Worm (Caenorhabditis elegans) whole organism, L4 larva: ENCODE measurements around the gene ins-32.

Source experiments
- F10B5.3 ChIP-seq: sonication (generic microtip); optimal IDR thresholded peaks from 2 replicates; lab custom pipeline; 2016; ENCODE audit warnings: mild to moderate bottlenecking, missing genetic modification characterization, missing compliant biosample characterization
- F44E2.7 ChIP-seq: fragments of 200-800 bp; sonication (Bioruptor generic); IDR thresholded peaks from 2 replicates; pipeline ENCODE4 v2.1.2; 2022; ENCODE audit warnings: missing genetic modification characterization, missing compliant biosample characterization
- T20F7.1 ChIP-seq: fragments of 200-800 bp; sonication (Bioruptor generic); optimal IDR thresholded peaks from 2 replicates; lab custom pipeline; 2018; ENCODE audit warnings: mild to moderate bottlenecking, missing genetic modification characterization, missing compliant biosample characterization
- aha-1 ChIP-seq: fragments of 150-350 bp; peaks from one replicate; lab custom pipeline; 2014; ENCODE audit warnings: missing biosample characterization, missing genetic modification characterization
- aly-2 ChIP-seq: sonication (generic microtip); optimal IDR thresholded peaks from 2 replicates; lab custom pipeline; 2018; ENCODE audit warnings: missing biosample characterization, missing genetic modification characterization
- ama-1 ChIP-seq: fragments of 150-350 bp; optimal IDR thresholded peaks from 2 replicates; lab custom pipeline; 2014; ENCODE audit warnings: inconsistent platforms, mixed read lengths
- attf-4 ChIP-seq: sonication (generic microtip); optimal IDR thresholded peaks from 3 replicates; lab custom pipeline; 2017; ENCODE audit warnings: missing biosample characterization, missing genetic modification characterization
- cey-2 ChIP-seq: sonication (generic microtip); optimal IDR thresholded peaks from 3 replicates; lab custom pipeline; 2017; ENCODE audit warnings: missing genetic modification characterization, mild to moderate bottlenecking, missing compliant biosample characterization, antibody characterized with exemption, borderline replicate concordance; ENCODE audit not compliant: insufficient read depth
- ctbp-1 ChIP-seq: fragments of 200-800 bp; sonication (Bioruptor generic); IDR thresholded peaks from 2 replicates; pipeline ENCODE4 v1.3.6; 2022; ENCODE audit warnings: missing genetic modification reagents, missing genetic modification characterization, missing compliant biosample characterization
- daf-12 ChIP-seq: fragments of 150-350 bp; optimal IDR thresholded peaks from 2 replicates; lab custom pipeline; 2014; ENCODE audit warnings: missing biosample characterization, missing genetic modification reagents, missing genetic modification characterization
- dmd-8 ChIP-seq: fragments of 200-800 bp; sonication (Bioruptor generic); IDR thresholded peaks from 2 replicates; pipeline ENCODE4 v1.3.6; 2022; ENCODE audit warnings: missing genetic modification characterization, missing compliant biosample characterization
- dpl-1 ChIP-seq: fragments of 150-350 bp; optimal IDR thresholded peaks from 2 replicates; lab custom pipeline; 2014; ENCODE audit warnings: missing biosample characterization, missing genetic modification reagents, missing genetic modification characterization
- hlh-11 ChIP-seq: fragments of 200-800 bp; sonication (Bioruptor generic); optimal IDR thresholded peaks from 2 replicates; lab custom pipeline; 2018; ENCODE audit warnings: mild to moderate bottlenecking, missing genetic modification characterization, missing compliant biosample characterization
- lin-1 ChIP-seq: fragments of 200-800 bp; sonication (Bioruptor generic); IDR thresholded peaks from 2 replicates; pipeline ENCODE4 v1.3.6; 2022; ENCODE audit warnings: missing genetic modification reagents, missing genetic modification characterization, missing compliant biosample characterization
- lin-29 ChIP-seq: fragments of 200-800 bp; sonication (Bioruptor generic); IDR thresholded peaks from 2 replicates; pipeline ENCODE4 v1.3.6; 2022; ENCODE audit warnings: missing genetic modification reagents, missing genetic modification characterization, missing compliant biosample characterization
- lin-39 ChIP-seq: fragments of 150-350 bp; optimal IDR thresholded peaks from 2 replicates; lab custom pipeline; 2014; ENCODE audit warnings: missing biosample characterization, missing genetic modification reagents, missing genetic modification characterization
- madf-9 ChIP-seq: fragments of 200-800 bp; sonication (Bioruptor generic); conservative IDR thresholded peaks from 2 replicates; pipeline ENCODE4 v1.3.6; 2022; ENCODE audit warnings: missing genetic modification reagents, missing genetic modification characterization, missing compliant biosample characterization
- mdt-29 ChIP-seq: fragments of 200-800 bp; sonication (Bioruptor generic); IDR thresholded peaks from 2 replicates; pipeline ENCODE4 v1.3.6; 2022; ENCODE audit warnings: missing genetic modification reagents, missing genetic modification characterization, missing compliant biosample characterization
- nhr-102 ChIP-seq: sonication (generic microtip); optimal IDR thresholded peaks from 2 replicates; lab custom pipeline; 2016; ENCODE audit warnings: mild to moderate bottlenecking, missing genetic modification characterization, moderate library complexity, missing compliant biosample characterization
- nhr-25 ChIP-seq: sonication (generic microtip); optimal IDR thresholded peaks from 2 replicates; lab custom pipeline; 2017; ENCODE audit warnings: missing genetic modification characterization, mild to moderate bottlenecking, missing compliant biosample characterization, antibody characterized with exemption, moderate library complexity, borderline replicate concordance; ENCODE audit not compliant: insufficient read depth
- nhr-42 ChIP-seq: fragments of 200-800 bp; sonication (Bioruptor generic); IDR thresholded peaks from 2 replicates; pipeline ENCODE4 v1.3.6; 2022; ENCODE audit warnings: missing genetic modification characterization, missing compliant biosample characterization
- nhr-6 ChIP-seq: fragments of 150-350 bp; optimal IDR thresholded peaks from 2 replicates; lab custom pipeline; 2014; ENCODE audit warnings: missing biosample characterization, missing genetic modification characterization
- pqm-1 ChIP-seq: sonication (generic microtip); optimal IDR thresholded peaks from 2 replicates; lab custom pipeline; 2017; ENCODE audit warnings: missing biosample characterization, missing genetic modification characterization
- rbr-2 ChIP-seq: sonication (generic microtip); optimal IDR thresholded peaks from 2 replicates; lab custom pipeline; 2016; ENCODE audit warnings: missing genotype, missing genetic modification characterization, missing compliant biosample characterization
- set-16 ChIP-seq: fragments of 200-800 bp; sonication (Bioruptor generic); IDR thresholded peaks from 2 replicates; pipeline ENCODE4 v1.3.6; 2022; ENCODE audit warnings: missing genetic modification reagents, missing genetic modification characterization, missing compliant biosample characterization
- skn-1 ChIP-seq: fragments of 150-350 bp; optimal IDR thresholded peaks from 2 replicates; lab custom pipeline; 2014; ENCODE audit warnings: missing biosample characterization, missing genetic modification characterization
- snpc-1.2 ChIP-seq: fragments of 200-800 bp; sonication (Bioruptor generic); IDR thresholded peaks from 2 replicates; pipeline ENCODE4 v1.3.6; 2022; ENCODE audit warnings: missing genetic modification reagents, missing genetic modification characterization, missing compliant biosample characterization
- spr-1 ChIP-seq: sonication (generic microtip); optimal IDR thresholded peaks from 2 replicates; lab custom pipeline; 2016; ENCODE audit warnings: mild to moderate bottlenecking, missing genetic modification characterization, missing compliant biosample characterization
- tag-97 ChIP-seq: fragments of 200-800 bp; sonication (Bioruptor generic); IDR thresholded peaks from 2 replicates; pipeline ENCODE4 v1.3.6; 2022; ENCODE audit warnings: missing genetic modification characterization, missing compliant biosample characterization
- unc-62 ChIP-seq, 3 experiments: fragments of 150-350 bp in 1 of 3; sonication (generic microtip); optimal IDR thresholded peaks in 2 of 3; peaks in 1 of 3; 1 replicate in 1 of 3; 2 replicates in 2 of 3; lab custom pipeline; 2014 to 2017; ENCODE audit warnings: missing biosample characterization in 3 of 3, missing genetic modification characterization in 3 of 3, missing genetic modification reagents in 3 of 3, missing genotype in 1 of 3
- zfp-3 ChIP-seq: fragments of 200-800 bp; sonication (Bioruptor generic); conservative IDR thresholded peaks from 2 replicates; pipeline ENCODE4 v1.3.6; 2022; ENCODE audit warnings: missing genetic modification reagents, missing genetic modification characterization, missing compliant biosample characterization
- zip-2 ChIP-seq: fragments of 150-350 bp; optimal IDR thresholded peaks from 2 replicates; lab custom pipeline; 2014; ENCODE audit warnings: missing biosample characterization, missing genetic modification characterization
- ztf-11 ChIP-seq: fragments of 150-350 bp; optimal IDR thresholded peaks from 2 replicates; lab custom pipeline; 2014; ENCODE audit warnings: missing biosample characterization, missing genetic modification characterization

The ins-32 gene

DNA sequence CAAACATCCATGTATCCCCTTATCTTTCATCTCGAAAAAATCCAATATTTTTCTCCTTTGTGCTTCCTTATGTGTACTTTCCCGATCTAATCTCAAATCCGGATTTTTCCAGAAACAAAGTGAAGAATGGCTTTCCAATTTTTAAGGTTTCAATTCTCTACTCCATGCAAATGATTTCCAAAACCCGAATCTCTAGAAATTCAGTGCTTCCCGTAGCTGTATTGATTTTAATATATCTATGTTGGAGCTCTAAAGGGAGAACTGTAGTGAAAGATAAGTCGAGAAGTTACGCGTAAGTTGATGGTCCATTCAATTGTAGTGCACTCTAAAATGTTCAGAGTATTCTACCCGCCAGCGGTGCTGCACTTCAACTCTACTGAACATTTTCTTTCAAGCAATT, 36.4 kb upstream of the ins-32 start, which contains the start of gene C17A2.4:
TSS of gene C17A2.4 (plus strand) at position 301 of the 400 bp plus-strand sequence.
- no peak for TF ChIP-seq lin-1 (GFP tag; lab: Robert Waterston, UW)
- peak; percentile 10 for TF ChIP-seq aha-1

ce11 chrII:3835915-3836314, 32.8 kb upstream of the ins-32 start, which contains the start of gene oac-4:
Gene oac-4 (minus strand): TSS chrII:3836015.
- no peak for TF ChIP-seq dpl-1
- TF ChIP-seq ctbp-1 (GFP tag; lab: Robert Waterston, UW) = 0 out of 2 replicates have a peak, but pooled peaks have one; percentile 6

ce11 chrII:3832383-3832782, 29.3 kb upstream of the ins-32 start, which contains the start of gene F54D10.9:
Gene F54D10.9 (minus strand): TSS chrII:3832483.
- TF ChIP-seq hlh-11 (tag; lab: Kevin White, UChicago) (no peak), rbr-2 (no peak), madf-9 (GFP tag; lab: Robert Waterston, UW) (no peak), tag-97 (no peak), dmd-8 (GFP tag; lab: Robert Waterston, UW) (no peak), T20F7.1 (GFP tag; lab: Kevin White, UChicago) (no peak), lin-29 (GFP tag; lab: Robert Waterston, UW) (no peak), snpc-1.2 (GFP tag; lab: Robert Waterston, UW) (no peak), attf-4 (no peak), ztf-11 (tag; lab: Kevin White, UChicago) (no peak)

DNA sequence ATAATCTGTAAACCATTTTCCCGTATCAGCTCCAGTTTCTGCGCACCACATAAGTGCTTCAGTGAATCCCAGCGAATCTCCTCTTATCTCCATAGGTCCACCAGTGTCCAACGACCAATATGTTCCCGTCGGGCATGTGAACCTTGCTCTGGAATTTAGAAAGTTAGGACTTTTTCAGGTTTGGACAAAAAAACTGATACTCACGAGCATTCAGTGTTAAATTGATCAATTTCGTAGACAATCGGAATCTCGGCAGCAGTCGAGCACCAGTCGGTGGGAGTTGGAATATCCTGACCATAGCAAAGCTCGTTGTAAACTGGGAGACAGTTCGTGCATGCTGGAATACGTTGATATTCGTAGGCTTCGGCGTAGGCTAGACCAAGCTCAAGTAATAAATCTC, 26.5 kb upstream of the ins-32 start:
- TF ChIP-seq aly-2 (tag; lab: Kevin White, UChicago) (no peak), unc-62 (GFP tag; optimal IDR thresholded peaks at IDR 0.05 in 1 of 2; lab: Kevin White, UChicago) (peak in 1 of 2 experiments; percentile 93), unc-62 (tag; optimal IDR thresholded peaks at IDR 0.05; lab: Kevin White, UChicago) (no peak), F44E2.7 (GFP tag; lab: Robert Waterston, UW) (no peak), daf-12 (tag; lab: Kevin White, UChicago) (no peak)

- no peak for TF ChIP-seq mdt-29 (GFP tag; lab: Robert Waterston, UW)
- TF ChIP-seq F10B5.3 (tag; lab: Kevin White, UChicago) = no peak
- TF ChIP-seq aha-1 = peak; percentile 88
- TF ChIP-seq zfp-3 (GFP tag; lab: Robert Waterston, UW) = no peak
These were observed 24.7 kb upstream of the ins-32 start, which contains the start of gene F54D10.8 for ce11 chrII:3827801-3828200. Gene F54D10.8 (minus strand): TSS chrII:3827901.

ce11 chrII:3823855-3824254, 20.7 kb upstream of the ins-32 start, which contains the start of gene skr-15:
Gene skr-15 (plus strand): TSS chrII:3824155.
- TF ChIP-seq nhr-42 (GFP tag; lab: Robert Waterston, UW) = no peak
- TF ChIP-seq nhr-25 (tag; lab: Kevin White, UChicago) = no peak
- no peak for TF ChIP-seq cey-2
- TF ChIP-seq lin-39 (tag; lab: Kevin White, UChicago) = no peak
- no peak for TF ChIP-seq ama-1
- TF ChIP-seq pqm-1 = no peak
- TF ChIP-seq nhr-102 = no peak
- TF ChIP-seq set-16 = no peak
- no peak for TF ChIP-seq nhr-6 (tag; lab: Kevin White, UChicago)
- TF ChIP-seq zip-2 (tag; lab: Kevin White, UChicago) = no peak
- TF ChIP-seq spr-1 (tag; lab: Kevin White, UChicago) = no peak
- no peak for TF ChIP-seq hlh-11 (tag; lab: Kevin White, UChicago)
- TF ChIP-seq skn-1 (tag; lab: Kevin White, UChicago) = no peak
- TF ChIP-seq, all 104 proteins: peak for 0
